Worm (Caenorhabditis elegans): ENCODE results near the gene T12A7.2.

DNA sequence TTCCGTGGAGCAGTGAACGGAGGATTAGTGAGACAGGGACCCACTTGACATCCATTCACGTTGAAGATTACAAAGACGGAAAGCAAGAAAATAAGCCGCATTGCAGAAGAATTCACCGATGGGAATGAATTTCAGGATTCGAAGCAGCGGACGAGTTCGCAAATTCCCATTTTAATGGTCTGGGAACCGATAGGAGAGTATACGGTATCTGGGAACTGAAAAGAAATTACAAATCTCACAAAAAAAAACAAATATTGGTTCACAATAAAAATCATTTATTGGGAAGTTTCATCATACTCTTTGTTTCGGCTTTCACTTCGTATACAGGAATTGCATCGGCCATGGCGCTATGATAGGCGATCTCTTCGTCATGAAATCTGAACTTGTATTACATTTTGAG lies 5.9 kb downstream of the T12A7.2 start, which contains the start of gene T12A7.10:
- TF ChIP-seq unc-55 (GFP tag; optimal IDR thresholded peaks at IDR 0.05) = no peak
- TF ChIP-seq rnt-1 (tag; optimal IDR thresholded peaks at IDR 0.05) = no peak
- no peak for TF ChIP-seq hlh-6 (tag; optimal IDR thresholded peaks at IDR 0.05)
- no peak for TF ChIP-seq hlh-15 (tag; optimal IDR thresholded peaks at IDR 0.05)
- TF ChIP-seq ceh-6 (GFP tag; optimal IDR thresholded peaks at IDR 0.05) = no peak
- no peak for TF ChIP-seq pha-4 (tag; optimal IDR thresholded peaks at IDR 0.05)
- no peak for TF ChIP-seq fax-1 (tag; optimal IDR thresholded peaks at IDR 0.05)

All from whole organism, late embryonic.